Worm (Caenorhabditis elegans) whole organism, L3 larva: Measurements from ENCODE around the gene mtq-2.

Source experiments
- R02D3.7 ChIP-seq: fragments of 150-350 bp; optimal IDR thresholded peaks from 2 replicates; lab custom pipeline; 2014; ENCODE audit warnings: missing biosample characterization, missing genetic modification characterization
- ZK546.5 ChIP-seq: sonication (generic microtip); optimal IDR thresholded peaks from 2 replicates; lab custom pipeline; 2017; ENCODE audit warnings: missing biosample characterization, missing genetic modification characterization
- aly-2 ChIP-seq: fragments of 150-350 bp; optimal IDR thresholded peaks from 2 replicates; lab custom pipeline; 2014; ENCODE audit warnings: missing biosample characterization, missing genetic modification characterization
- ceh-16 ChIP-seq: sonication (generic microtip); optimal IDR thresholded peaks from 2 replicates; lab custom pipeline; 2017; ENCODE audit warnings: missing biosample characterization, missing genetic modification characterization
- ceh-28 ChIP-seq: fragments of 150-350 bp; optimal IDR thresholded peaks from 2 replicates; lab custom pipeline; 2014; ENCODE audit warnings: missing biosample characterization, missing genetic modification reagents, missing genetic modification characterization
- ceh-82 ChIP-seq: fragments of 150-350 bp; optimal IDR thresholded peaks from 2 replicates; lab custom pipeline; 2014; ENCODE audit warnings: missing biosample characterization, missing genetic modification characterization
- daf-12 ChIP-seq: fragments of 150-350 bp; optimal IDR thresholded peaks from 2 replicates; lab custom pipeline; 2014; ENCODE audit warnings: missing biosample characterization, missing genetic modification reagents, missing genetic modification characterization
- egl-5 ChIP-seq: fragments of 150-350 bp; optimal IDR thresholded peaks from 2 replicates; lab custom pipeline; 2017; ENCODE audit warnings: missing biosample characterization, missing genetic modification reagents, missing genetic modification characterization, inconsistent platforms
- elt-2 ChIP-seq: sonication (generic microtip); optimal IDR thresholded peaks from 2 replicates; lab custom pipeline; 2016; ENCODE audit warnings: missing genetic modification reagents, mild to moderate bottlenecking, missing genetic modification characterization, missing compliant biosample characterization
- elt-3 ChIP-seq, 3 experiments: fragments of 150-350 bp in 1 of 3; sonication (generic microtip) in 2 of 3; optimal IDR thresholded peaks; 2 replicates in 2 of 3; 4 replicates in 1 of 3; lab custom pipeline; 2014 to 2017; ENCODE audit warnings: missing biosample characterization in 3 of 3, missing genetic modification characterization in 3 of 3
- fkh-10 ChIP-seq: sonication (generic microtip); optimal IDR thresholded peaks from 2 replicates; lab custom pipeline; 2017; ENCODE audit warnings: missing biosample characterization, missing genetic modification reagents, missing genetic modification characterization
- fkh-2 ChIP-seq: fragments of 150-350 bp; optimal IDR thresholded peaks from 2 replicates; lab custom pipeline; 2014; ENCODE audit warnings: missing biosample characterization, missing genetic modification reagents, missing genetic modification characterization
- fos-1 ChIP-seq: fragments of 150-350 bp; optimal IDR thresholded peaks from 2 replicates; lab custom pipeline; 2014; ENCODE audit warnings: missing biosample characterization, missing genetic modification characterization
- hmg-11 ChIP-seq: sonication (generic microtip); optimal IDR thresholded peaks from 2 replicates; lab custom pipeline; 2016; ENCODE audit warnings: missing genetic modification characterization, missing compliant biosample characterization
- jun-1 ChIP-seq: fragments of 150-350 bp; optimal IDR thresholded peaks from 2 replicates; lab custom pipeline; 2014; ENCODE audit warnings: missing biosample characterization, missing genetic modification reagents, missing genetic modification characterization
- lin-15B ChIP-seq: fragments of 150-350 bp; optimal IDR thresholded peaks from 2 replicates; lab custom pipeline; 2014; ENCODE audit warnings: missing biosample characterization, missing genetic modification characterization
- lin-39 ChIP-seq: fragments of 150-350 bp; optimal IDR thresholded peaks from 2 replicates; lab custom pipeline; 2018; ENCODE audit warnings: missing biosample characterization, missing genetic modification reagents, missing genetic modification characterization
- lsy-12 ChIP-seq: sonication (generic microtip); optimal IDR thresholded peaks from 2 replicates; lab custom pipeline; 2016; ENCODE audit warnings: mild to moderate bottlenecking, missing genetic modification characterization, missing compliant biosample characterization
- mml-1 ChIP-seq: fragments of 150-350 bp; sonication (generic microtip); optimal IDR thresholded peaks from 3 replicates; lab custom pipeline; 2014; ENCODE audit warnings: missing biosample characterization, missing genetic modification characterization
- nfya-1 ChIP-seq: sonication (generic microtip); optimal IDR thresholded peaks from 2 replicates; lab custom pipeline; 2017; ENCODE audit warnings: missing genetic modification characterization, mild to moderate bottlenecking, missing compliant biosample characterization, antibody characterized with exemption, moderate library complexity; ENCODE audit not compliant: insufficient read depth
- nhr-12 ChIP-seq: fragments of 150-350 bp; optimal IDR thresholded peaks from 2 replicates; lab custom pipeline; 2014; ENCODE audit warnings: missing biosample characterization, missing genetic modification characterization
- nhr-237 ChIP-seq: fragments of 150-350 bp; optimal IDR thresholded peaks from 2 replicates; lab custom pipeline; 2014; ENCODE audit warnings: missing biosample characterization, missing genetic modification characterization
- nhr-25 ChIP-seq: sonication (generic microtip); optimal IDR thresholded peaks from 2 replicates; lab custom pipeline; 2017; ENCODE audit warnings: missing biosample characterization, missing genetic modification characterization
- nhr-28 ChIP-seq: fragments of 150-350 bp; optimal IDR thresholded peaks from 2 replicates; lab custom pipeline; 2014; ENCODE audit warnings: missing biosample characterization, missing genetic modification characterization
- nhr-43 ChIP-seq: sonication (generic microtip); optimal IDR thresholded peaks from 2 replicates; lab custom pipeline; 2016; ENCODE audit warnings: mild to moderate bottlenecking, missing genetic modification characterization, missing compliant biosample characterization; ENCODE audit not compliant: poor library complexity, severe bottlenecking
- nhr-76 ChIP-seq: fragments of 150-350 bp; sonication (generic microtip); optimal IDR thresholded peaks from 5 replicates; lab custom pipeline; 2014; ENCODE audit warnings: missing biosample characterization, missing genetic modification characterization
- nhr-77 ChIP-seq: fragments of 150-350 bp; optimal IDR thresholded peaks from 2 replicates; lab custom pipeline; 2014; ENCODE audit warnings: missing biosample characterization, missing genetic modification characterization
- pha-4 ChIP-seq: fragments of 150-350 bp; optimal IDR thresholded peaks from 2 replicates; lab custom pipeline; 2014; ENCODE audit warnings: missing biosample characterization, missing genetic modification reagents, missing genetic modification characterization
- pqm-1 ChIP-seq: fragments of 150-350 bp; optimal IDR thresholded peaks from 2 replicates; lab custom pipeline; 2017; ENCODE audit warnings: missing biosample characterization, missing genetic modification characterization, inconsistent platforms
- sea-2 ChIP-seq: fragments of 150-350 bp; sonication (generic microtip); optimal IDR thresholded peaks from 4 replicates; lab custom pipeline; 2014; ENCODE audit warnings: missing biosample characterization, missing genetic modification reagents, missing genetic modification characterization
- snpc-4 ChIP-seq: fragments of 150-350 bp; optimal IDR thresholded peaks from 2 replicates; lab custom pipeline; 2014; ENCODE audit warnings: missing biosample characterization, missing genetic modification characterization
- unc-39 ChIP-seq: sonication (generic microtip); optimal IDR thresholded peaks from 4 replicates; lab custom pipeline; 2017; ENCODE audit warnings: missing biosample characterization, missing genetic modification characterization
- unc-62 ChIP-seq: fragments of 150-350 bp; sonication (generic microtip); optimal IDR thresholded peaks from 4 replicates; lab custom pipeline; 2014; ENCODE audit warnings: missing biosample characterization, missing genetic modification reagents, missing genetic modification characterization
- ztf-11 ChIP-seq: fragments of 150-350 bp; optimal IDR thresholded peaks from 2 replicates; lab custom pipeline; 2014; ENCODE audit warnings: missing biosample characterization, missing genetic modification characterization
- ztf-4 ChIP-seq: fragments of 150-350 bp; optimal IDR thresholded peaks from 2 replicates; lab custom pipeline; 2014; ENCODE audit warnings: missing biosample characterization, missing genetic modification characterization

mtq-2 gene

DNA sequence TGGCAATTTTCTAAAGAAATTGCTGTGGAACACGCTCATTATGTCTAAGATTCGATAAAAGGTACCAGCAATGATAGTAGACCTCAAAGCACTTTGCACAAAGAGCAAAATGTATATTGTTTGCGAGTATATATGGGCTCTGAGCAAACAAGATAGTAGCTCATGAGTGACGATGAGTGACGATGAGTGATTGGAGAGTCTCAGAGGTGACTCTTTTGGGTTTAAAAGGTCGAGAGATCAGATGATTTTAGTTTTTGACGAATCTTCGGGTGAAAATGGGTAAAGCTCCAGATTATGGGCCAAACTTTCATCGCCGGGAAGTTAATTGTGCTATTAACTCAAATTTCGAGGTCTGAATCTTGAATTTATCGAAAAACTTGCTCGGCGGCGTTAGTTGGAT is 7.5 kb upstream of the mtq-2 start:
- TF ChIP-seq ztf-11 (tag; lab: Kevin White, UChicago) (no peak), egl-5 (tag; lab: Kevin White, UChicago) (no peak), pha-4 (peak; percentile 16)

- TF ChIP-seq fkh-10 (GFP tag; lab: Kevin White, UChicago): peak; percentile 34
- peak; percentile 36 for TF ChIP-seq jun-1 (tag; lab: Kevin White, UChicago)
- TF ChIP-seq pha-4: peak; percentile 95
- peak; percentile 18 for TF ChIP-seq lin-39 (tag; lab: Kevin White, UChicago)
- peak; percentile 35 for TF ChIP-seq elt-2 (tag; lab: Kevin White, UChicago)
- TF ChIP-seq snpc-4: peak; percentile 40
- no peak for TF ChIP-seq fkh-2 (tag; lab: Kevin White, UChicago)
- TF ChIP-seq nfya-1 (tag; lab: Kevin White, UChicago): peak; percentile 67
- no peak for TF ChIP-seq ceh-82 (tag; lab: Kevin White, UChicago)
- TF ChIP-seq hmg-11: peak; percentile 58
- TF ChIP-seq ztf-4 (tag; lab: Kevin White, UChicago): no peak
- TF ChIP-seq ceh-16: no peak
- peak; percentile 15 for TF ChIP-seq pqm-1
- no peak for TF ChIP-seq sea-2 (GFP tag; lab: Kevin White, UChicago)
- no peak for TF ChIP-seq nhr-25 (tag; lab: Kevin White, UChicago)
- TF ChIP-seq fos-1 (tag; lab: Kevin White, UChicago): no peak
- peak; percentile 25 for TF ChIP-seq lin-15B
- TF ChIP-seq lsy-12 (tag; lab: Kevin White, UChicago): no peak
These were observed 6.3 kb upstream of the mtq-2 start for ce11 chrII:2195541-2195940.

ce11 chrII:2192267-2192666 is 3.0 kb upstream of the mtq-2 start:
- no peak for TF ChIP-seq mml-1 (tag; lab: Kevin White, UChicago)
- no peak for TF ChIP-seq nhr-12 (tag; lab: Kevin White, UChicago)
- TF ChIP-seq ceh-28 (tag; lab: Kevin White, UChicago): peak; percentile 80
- TF ChIP-seq unc-39 (tag; lab: Kevin White, UChicago): no peak
- TF ChIP-seq unc-62: no peak

ce11 chrII:2191383-2191782 is 2.1 kb upstream of the mtq-2 start:
- TF ChIP-seq hmg-11 (no peak), nfya-1 (tag; lab: Kevin White, UChicago) (peak; percentile 2), lin-39 (tag; lab: Kevin White, UChicago) (peak; percentile 54)

- TF ChIP-seq nhr-25 (tag; lab: Kevin White, UChicago): no peak
- TF ChIP-seq fkh-2 (tag; lab: Kevin White, UChicago): no peak
- TF ChIP-seq nhr-77 (tag; lab: Kevin White, UChicago): no peak
- no peak for TF ChIP-seq nhr-43 (tag; lab: Kevin White, UChicago)
- no peak for TF ChIP-seq daf-12
- no peak for TF ChIP-seq elt-3 (tag; optimal IDR thresholded peaks at IDR 0.05; lab: Kevin White, UChicago)
- no peak for TF ChIP-seq ceh-82 (tag; lab: Kevin White, UChicago)
- no peak for TF ChIP-seq egl-5 (tag; lab: Kevin White, UChicago)
- no peak for TF ChIP-seq nhr-28
- no peak for TF ChIP-seq lin-15B
- TF ChIP-seq sea-2 (GFP tag; lab: Kevin White, UChicago): no peak
- TF ChIP-seq jun-1 (tag; lab: Kevin White, UChicago): no peak
- TF ChIP-seq nhr-237 (tag; lab: Kevin White, UChicago): no peak
- TF ChIP-seq ZK546.5: no peak
- TF ChIP-seq R02D3.7 (tag; lab: Kevin White, UChicago): no peak
- no peak for TF ChIP-seq aly-2 (tag; lab: Kevin White, UChicago)
- TF ChIP-seq nfya-1 (tag; lab: Kevin White, UChicago): no peak
- no peak for TF ChIP-seq hmg-11
- TF ChIP-seq nhr-76: no peak
These were observed 1.3 kb upstream of the mtq-2 start for ce11 chrII:2190522-2190921.
